Worm (Caenorhabditis elegans) whole organism, early embryonic: ENCODE data around the gene K10G9.2.

Source experiments
- F13C5.2 ChIP-seq: sonication (generic microtip); optimal IDR thresholded peaks from 2 replicates; lab custom pipeline; 2017; ENCODE audit warnings: mild to moderate bottlenecking, missing genetic modification characterization, inconsistent platforms, missing compliant biosample characterization
- ama-1 ChIP-seq: fragments of 150-350 bp; optimal IDR thresholded peaks from 2 replicates; lab custom pipeline; 2014
- ceh-13 ChIP-seq: fragments of 200-800 bp; sonication (Bioruptor generic); optimal IDR thresholded peaks from 2 replicates; lab custom pipeline; 2018; ENCODE audit warnings: mild to moderate bottlenecking, missing genetic modification characterization, missing compliant biosample characterization
- ceh-36 ChIP-seq: sonication (generic microtip); optimal IDR thresholded peaks from 2 replicates; lab custom pipeline; 2016; ENCODE audit warnings: missing genetic modification characterization, inconsistent platforms, missing compliant biosample characterization
- flt-1 ChIP-seq: fragments of 200-800 bp; sonication (Bioruptor generic); IDR thresholded peaks from 2 replicates; pipeline ENCODE4 v1.3.6; 2022; ENCODE audit warnings: missing genetic modification characterization, missing compliant biosample characterization
- hnd-1 ChIP-seq: sonication (generic microtip); optimal IDR thresholded peaks from 2 replicates; lab custom pipeline; 2016; ENCODE audit warnings: missing genetic modification characterization, missing compliant biosample characterization
- pes-1 ChIP-seq: fragments of 200-800 bp; sonication (Bioruptor generic); IDR thresholded peaks from 2 replicates; pipeline ENCODE4 v1.3.6; 2022; ENCODE audit warnings: missing genetic modification reagents, missing genetic modification characterization, missing compliant biosample characterization
- scrt-1 ChIP-seq: fragments of 200-800 bp; sonication (Bioruptor generic); IDR thresholded peaks from 2 replicates; pipeline ENCODE4 v1.3.6; 2022; ENCODE audit warnings: missing genetic modification characterization, missing compliant biosample characterization
- sea-1 ChIP-seq: fragments of 200-800 bp; sonication (Bioruptor generic); conservative IDR thresholded peaks from 2 replicates; pipeline ENCODE4 v1.3.6; 2022; ENCODE audit warnings: missing genetic modification characterization, missing compliant biosample characterization
- tbx-11 ChIP-seq: fragments of 200-800 bp; sonication (Bioruptor generic); IDR thresholded peaks from 2 replicates; pipeline ENCODE4 v1.3.6; 2022; ENCODE audit warnings: missing genetic modification characterization, missing compliant biosample characterization
- tra-4 ChIP-seq: sonication (generic microtip); optimal IDR thresholded peaks from 2 replicates; lab custom pipeline; 2017; ENCODE audit warnings: missing genetic modification characterization, missing compliant biosample characterization

K10G9.2 gene

DNA sequence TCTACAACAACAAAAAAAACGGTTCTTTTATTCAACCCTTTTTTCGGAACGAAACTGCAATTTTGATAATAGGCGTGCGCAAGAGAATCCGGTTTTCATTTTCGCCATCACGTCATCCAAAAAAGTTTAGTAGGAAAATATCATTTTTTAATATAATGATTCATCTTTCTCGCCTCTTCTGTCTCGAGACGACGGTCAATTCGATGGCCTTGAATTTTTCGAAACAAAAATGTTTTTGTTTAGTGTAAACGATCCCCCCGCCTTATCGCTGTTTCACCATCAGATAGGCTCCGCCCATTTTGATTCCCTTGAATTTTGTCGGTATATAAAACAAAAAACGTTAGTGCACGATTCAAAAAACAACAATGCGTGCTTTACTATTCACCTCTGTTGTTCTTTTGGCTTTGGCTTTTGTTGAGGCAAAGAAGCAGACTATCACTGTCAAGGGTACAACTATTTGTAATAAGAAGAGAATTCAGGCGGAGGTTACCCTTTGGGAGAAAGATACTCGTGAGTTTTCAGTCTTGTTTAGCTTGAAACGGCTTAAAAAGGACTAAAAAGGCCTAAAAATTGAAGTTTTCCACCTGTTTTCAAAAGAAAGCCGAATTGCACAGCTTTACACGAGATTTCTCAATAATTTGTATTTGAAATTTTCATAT, 51.9 kb downstream of the K10G9.2 start, which contains the start of gene ttr-15:
ttr-15 (plus strand) TSS at position 340 of the 659 bp plus-strand sequence.
- TF ChIP-seq ama-1 (no peak), flt-1 (GFP tag; lab: Robert Waterston, UW) (no peak), tbx-11 (GFP tag; lab: Robert Waterston, UW) (no peak), pes-1 (GFP tag; lab: Robert Waterston, UW) (no peak), sea-1 (GFP tag; lab: Robert Waterston, UW) (no peak), ceh-13 (GFP tag; lab: Kevin White, UChicago) (no peak), ceh-36 (tag; lab: Kevin White, UChicago) (no peak), tra-4 (tag; lab: Kevin White, UChicago) (no peak), scrt-1 (no peak), hnd-1 (tag; lab: Kevin White, UChicago) (no peak), F13C5.2 (tag; lab: Kevin White, UChicago) (no peak)
